Fruit fly (Drosophila melanogaster) whole organism: ENCODE measurements around the gene Polr3I.

ENCODE experiments used
- CG8478 ChIP-seq: fragments of >200 bp; optimal IDR thresholded peaks from 2 replicates; lab custom pipeline; 2018; ENCODE audit warnings: inconsistent platforms
- Dll ChIP-seq: fragments of >200 bp; optimal IDR thresholded peaks from 2 replicates; lab custom pipeline; 2017
- EcR ChIP-seq, 2 experiments: fragments of >200 bp; optimal IDR thresholded peaks; 2 replicates each; lab custom pipeline; 2017; ENCODE audit warnings: missing biosample characterization in 2 of 2, missing genetic modification characterization in 2 of 2, missing genetic modification reagents in 2 of 2
- pan ChIP-seq: fragments of >200 bp; optimal IDR thresholded peaks from 2 replicates; lab custom pipeline; 2017
- psq ChIP-seq: fragments of >200 bp; optimal IDR thresholded peaks from 2 replicates; lab custom pipeline; 2017
- usp ChIP-seq: fragments of >200 bp; optimal IDR thresholded peaks from 2 replicates; lab custom pipeline; 2017; ENCODE audit warnings: missing biosample characterization, missing genetic modification characterization, mixed read lengths

- TF ChIP-seq EcR (GFP tag; optimal IDR thresholded peaks at IDR 0.05; lab: Kevin White, UChicago) (no peak), psq (lab: Kevin White, UChicago) (no peak), CG8478 (lab: Kevin White, UChicago) (no peak), pan (lab: Kevin White, UChicago) (no peak), Dll (no peak), usp (no peak)
Observed at dm6 chrX:16893034-16893433, 8.7 kb downstream of the Polr3I start.
